Worm (Caenorhabditis elegans): Measurements from ENCODE around the gene ZK1240.8.

ce11 chrII:2335572-2335971, 6.7 kb upstream of the ZK1240.8 start, which contains the start of gene F43C11.7:
- TF ChIP-seq sdz-38 (tag; optimal IDR thresholded peaks at IDR 0.05), result no peak
- TF ChIP-seq madf-6 (GFP tag; IDR thresholded peaks at IDR 0.05), result no peak
- TF ChIP-seq efl-1 (GFP tag; optimal IDR thresholded peaks at IDR 0.05), result no peak
- TF ChIP-seq snpc-4 (GFP tag; optimal IDR thresholded peaks at IDR 0.05), result no peak
- no peak for TF ChIP-seq snpc-4 (tag; optimal IDR thresholded peaks at IDR 0.05)

Data from whole organism, young adult.